Worm (Caenorhabditis elegans): ENCODE results near the gene H01M10.1.
A peak's percentile ranks its signal among the peaks of the same experiment; 100 is the strongest.

Gene H01M10.1

DNA sequence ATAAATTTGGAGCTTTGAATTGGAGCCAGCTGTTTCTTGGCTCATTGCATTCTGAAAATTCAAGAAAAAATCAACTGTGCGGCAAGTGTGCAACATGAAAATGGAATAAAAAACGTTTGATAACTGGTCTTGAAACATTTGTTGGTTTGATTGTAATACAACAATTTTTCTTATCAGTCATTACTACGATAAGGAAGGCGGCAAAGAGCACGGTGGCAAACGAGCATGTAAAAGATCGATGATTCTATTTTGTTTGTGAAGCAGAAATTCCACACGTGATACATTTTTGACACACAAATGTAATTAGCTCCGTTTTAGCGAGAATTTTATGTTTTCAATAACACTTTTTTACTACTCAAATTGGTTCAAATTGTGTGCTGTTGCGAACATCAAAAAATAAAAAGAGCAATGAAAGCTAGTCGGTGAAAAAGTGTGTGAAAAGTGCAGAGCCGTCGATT is at the start of gene H01M10.1 (continued):
- TF ChIP-seq zfp-3 (GFP tag; conservative IDR thresholded peaks at IDR 0.05) (no peak), mxl-2 (GFP tag; conservative IDR thresholded peaks at IDR 0.05) (no peak), nhr-25 (tag; optimal IDR thresholded peaks at IDR 0.05; ENCODE audit: borderline replicate concordance, insufficient read depth) (no peak), nhr-111 (GFP tag; optimal IDR thresholded peaks at IDR 0.05) (no peak), php-3 (GFP tag; IDR thresholded peaks at IDR 0.05) (peak; percentile 83), lim-7 (GFP tag; IDR thresholded peaks at IDR 0.05) (no peak), mdl-1 (tag; optimal IDR thresholded peaks at IDR 0.05) (peak in 1 of 2 experiments; percentile 4), snpc-1.2 (GFP tag; IDR thresholded peaks at IDR 0.05) (no peak), daf-16 (GFP tag; optimal IDR thresholded peaks at IDR 0.05) (no peak), daf-16 (tag; optimal IDR thresholded peaks at IDR 0.05) (peak; percentile 96)

DNA sequence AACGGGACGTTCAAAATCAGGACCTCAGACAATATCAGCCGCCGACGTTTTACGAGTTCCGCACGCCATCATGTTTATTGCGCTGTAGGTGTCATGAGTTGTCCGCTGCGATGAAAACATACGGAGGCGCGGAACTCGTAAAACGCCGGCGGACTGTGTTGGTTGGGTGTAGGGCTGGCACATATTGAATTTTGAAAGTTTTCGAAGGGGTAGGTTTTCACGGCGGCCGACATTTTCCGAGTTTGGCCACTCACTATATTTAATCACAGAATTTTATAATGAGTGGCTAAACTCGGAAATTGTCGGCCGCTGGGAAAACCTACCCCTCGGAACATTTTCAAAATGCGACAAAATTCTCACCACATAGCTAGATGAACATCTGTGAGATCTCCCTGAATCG is 45.8 kb upstream of the H01M10.1 start:
- TF ChIP-seq gei-8 (GFP tag; optimal IDR thresholded peaks at IDR 0.05), result no peak
- TF ChIP-seq egl-43 (GFP tag; IDR thresholded peaks at IDR 0.05), result no peak
- no peak for TF ChIP-seq dmd-8 (GFP tag; IDR thresholded peaks at IDR 0.05)
- no peak for TF ChIP-seq lin-39 (tag; optimal IDR thresholded peaks at IDR 0.05)
- TF ChIP-seq nhr-28 (tag; optimal IDR thresholded peaks at IDR 0.05), result no peak
- no peak for TF ChIP-seq hmg-1.1 (GFP tag; IDR thresholded peaks at IDR 0.05)
- no peak for TF ChIP-seq Y105C5A.15 (GFP tag; IDR thresholded peaks at IDR 0.05)
- TF ChIP-seq aha-1 (tag), result no peak
- no peak for TF ChIP-seq snpc-4 (tag; optimal IDR thresholded peaks at IDR 0.05)
- no peak for TF ChIP-seq nhr-41 (GFP tag; IDR thresholded peaks at IDR 0.05)
- TF ChIP-seq skn-1 (tag; optimal IDR thresholded peaks at IDR 0.05), result no peak
- TF ChIP-seq pha-4 (GFP tag; IDR thresholded peaks at IDR 0.05), result no peak
- no peak for TF ChIP-seq pha-4 (tag; optimal IDR thresholded peaks at IDR 0.05)

DNA sequence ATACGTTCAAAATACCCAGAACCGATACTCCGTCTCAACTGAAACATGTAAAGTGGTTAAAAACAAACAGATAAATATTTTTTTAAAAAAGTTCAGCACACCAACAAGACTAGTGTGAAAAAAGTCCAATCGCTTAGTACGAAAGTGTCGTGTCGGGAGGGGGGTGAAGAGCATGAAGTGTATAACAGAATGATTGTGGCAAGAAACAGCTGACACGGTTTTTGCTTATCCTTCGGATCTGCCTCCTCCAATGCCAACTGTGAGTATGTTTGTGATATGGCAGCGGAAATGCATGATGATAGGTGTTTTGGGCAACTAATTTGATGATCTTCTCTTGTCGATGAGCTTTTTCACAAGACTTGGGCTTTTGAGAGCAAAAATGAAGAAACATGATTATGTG is 39.9 kb upstream of the H01M10.1 start:
- peak; percentile 32 for TF ChIP-seq hlh-11 (tag; optimal IDR thresholded peaks at IDR 0.05)
- TF ChIP-seq pha-4 (GFP tag; IDR thresholded peaks at IDR 0.05), result no peak
- no peak for TF ChIP-seq pha-4 (tag; optimal IDR thresholded peaks at IDR 0.05)
- TF ChIP-seq daf-16 (GFP tag; optimal IDR thresholded peaks at IDR 0.05), result peak in 1 of 2 experiments; percentile 86
- TF ChIP-seq daf-16 (tag; optimal IDR thresholded peaks at IDR 0.05), result no peak
- TF ChIP-seq nhr-11 (tag; optimal IDR thresholded peaks at IDR 0.05), result peak; percentile 52

DNA sequence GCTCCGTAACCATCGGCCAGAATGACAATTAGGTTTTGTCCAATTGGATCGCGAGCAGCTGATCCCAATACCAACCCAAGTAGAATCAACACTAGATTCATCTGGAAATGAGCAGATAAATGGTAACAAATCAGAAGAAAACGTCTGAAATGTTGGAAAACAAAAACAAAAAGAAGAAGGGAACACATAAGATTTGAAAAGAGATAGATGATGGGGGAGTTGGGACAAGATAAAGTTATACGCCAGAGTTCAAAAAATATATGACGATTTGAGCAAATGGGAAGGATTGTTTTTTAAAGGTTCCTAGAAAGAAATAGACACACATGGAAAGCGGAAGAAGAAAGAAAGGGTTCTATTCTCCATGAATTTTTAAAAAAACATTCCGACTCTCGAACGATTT is 35.3 kb upstream of the H01M10.1 start, which contains the start of gene T03G6.3:
Gene T03G6.3 (minus strand): TSS at position 101 of the 400 bp plus-strand sequence.
- TF ChIP-seq unc-62 (GFP tag; optimal IDR thresholded peaks at IDR 0.05 in 1 of 2) (peak in 1 of 2 experiments; percentile 82), unc-62 (tag; optimal IDR thresholded peaks at IDR 0.05) (no peak), nhr-48 (tag; optimal IDR thresholded peaks at IDR 0.05) (no peak)

DNA sequence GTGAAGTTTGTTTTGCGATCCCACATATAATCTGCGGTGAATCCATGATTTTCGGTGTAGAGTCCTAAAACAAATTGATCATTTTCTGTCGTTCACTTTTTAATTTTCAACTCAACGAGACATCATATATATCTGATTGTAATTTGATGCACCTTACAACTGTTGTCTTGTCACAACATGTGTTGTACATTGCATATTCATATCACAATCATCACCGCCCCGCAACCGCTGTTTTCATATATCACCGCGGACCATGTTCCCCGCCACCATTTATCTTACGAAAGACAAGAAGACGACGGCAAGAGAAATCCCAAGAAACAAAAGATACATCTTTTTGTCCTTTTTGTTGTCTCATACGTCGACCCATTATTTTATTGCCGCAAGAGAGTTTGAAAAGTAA is 33.8 kb upstream of the H01M10.1 start:
- TF ChIP-seq hmg-1.1 (GFP tag; IDR thresholded peaks at IDR 0.05) (no peak), madf-9 (GFP tag; conservative IDR thresholded peaks at IDR 0.05) (no peak), ZK337.2 (GFP tag; IDR thresholded peaks at IDR 0.05) (no peak), unc-130 (GFP tag; optimal IDR thresholded peaks at IDR 0.05) (no peak), egl-27 (tag; optimal IDR thresholded peaks at IDR 0.05) (no peak), F44E2.7 (GFP tag; IDR thresholded peaks at IDR 0.05) (no peak), mdl-1 (tag; optimal IDR thresholded peaks at IDR 0.05) (no peak), ceh-62 (tag; optimal IDR thresholded peaks at IDR 0.05) (no peak), zfp-2 (tag; optimal IDR thresholded peaks at IDR 0.05) (no peak), spr-1 (tag; optimal IDR thresholded peaks at IDR 0.05) (no peak)
